Fruit fly (Drosophila melanogaster) whole organism, embryonic: ENCODE data around the gene CG7320.

ENCODE experiments used
- CG11093 ChIP-seq: fragments of 200-800 bp; sonication (Bioruptor generic); IDR thresholded peaks from 3 replicates; pipeline ENCODE4 v1.3.6; 2022; ENCODE audit warnings: missing biosample characterization, missing genetic modification characterization
- CG11504 ChIP-seq: fragments of 200-800 bp; sonication (Bioruptor generic); optimal IDR thresholded peaks from 3 replicates; lab custom pipeline; 2019; ENCODE audit warnings: missing biosample characterization, mild to moderate bottlenecking, missing genetic modification characterization, moderate library complexity
- CG14441 ChIP-seq: fragments of 200-800 bp; sonication (Bioruptor generic); IDR thresholded peaks from 2 replicates; pipeline ENCODE4 v1.3.6; 2022; ENCODE audit warnings: missing biosample characterization, missing genetic modification characterization
- CG15011 ChIP-seq: fragments of 200-800 bp; sonication (Bioruptor generic); optimal IDR thresholded peaks from 3 replicates; lab custom pipeline; 2018; ENCODE audit warnings: missing biosample characterization, mild to moderate bottlenecking, missing genetic modification characterization
- CG17361 ChIP-seq: fragments of 200-800 bp; sonication (Bioruptor generic); IDR thresholded peaks from 3 replicates; pipeline ENCODE4 v1.3.6; 2022; ENCODE audit warnings: missing biosample characterization, missing genetic modification characterization
- CG2678 ChIP-seq: fragments of 200-800 bp; sonication (Bioruptor generic); optimal IDR thresholded peaks from 3 replicates; lab custom pipeline; 2019; ENCODE audit warnings: missing biosample characterization, mild to moderate bottlenecking, missing genetic modification characterization, moderate library complexity
- CG2875 ChIP-seq: fragments of 200-800 bp; sonication (Bioruptor generic); optimal IDR thresholded peaks from 2 replicates; lab custom pipeline; 2017; ENCODE audit warnings: missing biosample characterization, mild to moderate bottlenecking, missing genetic modification characterization, missing genetic modification reagents
- CG30403 ChIP-seq: fragments of 200-800 bp; sonication (Bioruptor generic); optimal IDR thresholded peaks from 3 replicates; lab custom pipeline; 2016; ENCODE audit warnings: missing biosample characterization, missing genetic modification characterization
- CG3163 ChIP-seq: fragments of 200-800 bp; sonication (Bioruptor generic); optimal IDR thresholded peaks from 3 replicates; lab custom pipeline; 2016; ENCODE audit warnings: missing biosample characterization, missing genetic modification characterization
- CG32772 ChIP-seq: fragments of 200-800 bp; sonication (Bioruptor generic); IDR thresholded peaks from 2 replicates; pipeline ENCODE4 v1.3.6; 2022; ENCODE audit warnings: missing biosample characterization, missing genetic modification characterization
- CG42726 ChIP-seq: fragments of 200-800 bp; sonication (Bioruptor generic); IDR thresholded peaks from 2 replicates; pipeline ENCODE4 v1.3.6; 2022; ENCODE audit warnings: missing biosample characterization, missing genetic modification characterization; ENCODE audit not compliant: partially characterized antibody
- CG4360 ChIP-seq: fragments of 200-800 bp; sonication (Bioruptor generic); IDR thresholded peaks from 2 replicates; pipeline ENCODE4 v1.3.6; 2022; ENCODE audit warnings: missing biosample characterization, missing genetic modification characterization
- CG6272 ChIP-seq: fragments of 200-800 bp; sonication (Bioruptor generic); IDR thresholded peaks from 2 replicates; pipeline ENCODE4 v1.3.6; 2022; ENCODE audit warnings: missing biosample characterization, missing genetic modification characterization
- CG6813 ChIP-seq: fragments of 200-800 bp; sonication (Bioruptor generic); optimal IDR thresholded peaks from 2 replicates; lab custom pipeline; 2017; ENCODE audit warnings: missing biosample characterization, missing genetic modification characterization, mild to moderate bottlenecking, moderate library complexity, missing genetic modification reagents
- CG8290 ChIP-seq, 3 experiments: fragments of 200-800 bp; sonication (Bioruptor generic); optimal IDR thresholded peaks; 2 replicates each; lab custom pipeline; 2016 to 2019; ENCODE audit warnings: missing biosample characterization in 3 of 3, missing genetic modification characterization in 3 of 3, mild to moderate bottlenecking in 2 of 3, moderate library complexity in 1 of 3
- CG8478 ChIP-seq: fragments of >200 bp; optimal IDR thresholded peaks from 2 replicates; lab custom pipeline; 2018
- D19B ChIP-seq: fragments of 200-800 bp; sonication (Bioruptor generic); optimal IDR thresholded peaks from 2 replicates; lab custom pipeline; 2017; ENCODE audit warnings: missing biosample characterization, mild to moderate bottlenecking, missing genetic modification characterization
- Dek ChIP-seq: fragments of 200-800 bp; sonication (Bioruptor generic); optimal IDR thresholded peaks from 3 replicates; lab custom pipeline; 2019; ENCODE audit warnings: missing biosample characterization, mild to moderate bottlenecking, missing genetic modification characterization, moderate library complexity
- Dp ChIP-seq: fragments of 200-800 bp; sonication (Bioruptor generic); optimal IDR thresholded peaks from 2 replicates; lab custom pipeline; 2018; ENCODE audit warnings: missing biosample characterization, mild to moderate bottlenecking, missing genetic modification characterization, moderate library complexity
- Eip74EF ChIP-seq, 2 experiments: fragments of 200-800 bp in 1 of 2; fragments of >200 bp in 1 of 2; sonication (Bioruptor generic) in 1 of 2; optimal IDR thresholded peaks; 2 replicates each; lab custom pipeline; 2017 to 2019; ENCODE audit warnings: missing biosample characterization in 2 of 2, missing genetic modification characterization in 2 of 2, mild to moderate bottlenecking in 1 of 2, moderate library complexity in 1 of 2
- Ets65A ChIP-seq: fragments of 200-800 bp; sonication (Bioruptor generic); peaks from one replicate; lab custom pipeline; 2016; ENCODE audit warnings: missing biosample characterization, missing genetic modification characterization
- Hr51 ChIP-seq, 2 experiments: fragments of 200-800 bp; sonication (Bioruptor generic); optimal IDR thresholded peaks; 2 replicates in 1 of 2; 3 replicates in 1 of 2; lab custom pipeline; 2016 to 2018; ENCODE audit warnings: missing biosample characterization in 2 of 2, missing genetic modification characterization in 2 of 2, mild to moderate bottlenecking in 1 of 2, moderate library complexity in 1 of 2
- Med ChIP-seq: fragments of 200-800 bp; sonication (Bioruptor generic); peaks from one replicate; lab custom pipeline; 2016; ENCODE audit warnings: missing biosample characterization, missing genetic modification characterization, mild to moderate bottlenecking, inconsistent platforms, moderate library complexity
- NK7.1 ChIP-seq: fragments of 200-800 bp; sonication (Bioruptor generic); optimal IDR thresholded peaks from 3 replicates; lab custom pipeline; 2016; ENCODE audit warnings: missing biosample characterization, missing genetic modification characterization
- Oaz ChIP-seq: fragments of 200-800 bp; sonication (Bioruptor generic); IDR thresholded peaks from 2 replicates; pipeline ENCODE4 v1.3.6; 2022; ENCODE audit warnings: missing biosample characterization, missing genetic modification characterization
- Pdp1 ChIP-seq, 2 experiments: fragments of 200-800 bp; sonication (Bioruptor generic); optimal IDR thresholded peaks; 3 replicates each; lab custom pipeline; 2016; ENCODE audit warnings: missing biosample characterization in 2 of 2, missing genetic modification characterization in 2 of 2, mild to moderate bottlenecking in 1 of 2, moderate library complexity in 1 of 2
- Poxn ChIP-seq: fragments of 200-800 bp; sonication (Bioruptor generic); IDR thresholded peaks from 2 replicates; pipeline ENCODE4 v1.3.6; 2022; ENCODE audit warnings: missing biosample characterization, missing genetic modification characterization
- Sox100B ChIP-seq: fragments of 200-800 bp; sonication (Bioruptor generic); optimal IDR thresholded peaks from 3 replicates; lab custom pipeline; 2018; ENCODE audit warnings: missing biosample characterization, mild to moderate bottlenecking, missing genetic modification characterization
- Tbp ChIP-seq: fragments of >200 bp; optimal IDR thresholded peaks from 2 replicates; lab custom pipeline; 2018; ENCODE audit warnings: missing biosample characterization, missing genetic modification characterization
- bsh ChIP-seq, 2 experiments: fragments of 200-800 bp; sonication (Bioruptor generic); optimal IDR thresholded peaks; 2 replicates each; lab custom pipeline; 2017 to 2018; ENCODE audit warnings: mild to moderate bottlenecking in 2 of 2, missing biosample characterization in 2 of 2, missing genetic modification characterization in 2 of 2, moderate library complexity in 1 of 2
- btn ChIP-seq: fragments of 200-800 bp; sonication (Bioruptor generic); optimal IDR thresholded peaks from 2 replicates; lab custom pipeline; 2016; ENCODE audit warnings: missing biosample characterization, missing genetic modification characterization
- cato ChIP-seq: fragments of 200-800 bp; sonication (Bioruptor generic); optimal IDR thresholded peaks from 2 replicates; lab custom pipeline; 2016; ENCODE audit warnings: missing biosample characterization, missing genetic modification characterization, borderline replicate concordance
- chinmo ChIP-seq: fragments of 200-800 bp; sonication (Bioruptor generic); IDR thresholded peaks from 4 replicates; pipeline ENCODE4 v1.3.6; 2022; ENCODE audit warnings: missing biosample characterization, missing genetic modification characterization; ENCODE audit not compliant: partially characterized antibody
- ham ChIP-seq: fragments of 200-800 bp; sonication (Bioruptor generic); IDR thresholded peaks from 2 replicates; pipeline ENCODE4 v1.3.6; 2022; ENCODE audit warnings: missing biosample characterization, missing genetic modification characterization
- kah ChIP-seq: fragments of 200-800 bp; sonication (Bioruptor generic); optimal IDR thresholded peaks from 2 replicates; lab custom pipeline; 2018; ENCODE audit warnings: missing biosample characterization, mild to moderate bottlenecking, missing genetic modification characterization
- ken ChIP-seq: fragments of 200-800 bp; sonication (Bioruptor generic); IDR thresholded peaks from 3 replicates; pipeline ENCODE4 v1.3.6; 2022; ENCODE audit warnings: missing biosample characterization, missing genetic modification characterization
- kni ChIP-seq: fragments of 200-800 bp; sonication (Bioruptor generic); optimal IDR thresholded peaks from 3 replicates; lab custom pipeline; 2017; ENCODE audit warnings: mild to moderate bottlenecking, missing biosample characterization, missing genetic modification reagents, missing genetic modification characterization
- phol ChIP-seq: fragments of 200-800 bp; sonication (Bioruptor generic); optimal IDR thresholded peaks from 3 replicates; lab custom pipeline; 2018; ENCODE audit warnings: missing biosample characterization, mild to moderate bottlenecking, missing genetic modification characterization, moderate library complexity
- pum ChIP-seq: fragments of 200-800 bp; sonication (Bioruptor generic); optimal IDR thresholded peaks from 2 replicates; lab custom pipeline; 2016; ENCODE audit warnings: missing biosample characterization, missing genetic modification characterization
- sens ChIP-seq: fragments of 200-800 bp; sonication (Bioruptor generic); peaks from one replicate; lab custom pipeline; 2016; ENCODE audit warnings: missing biosample characterization, missing genetic modification characterization
- slbo ChIP-seq: fragments of 200-800 bp; sonication (Bioruptor generic); IDR thresholded peaks from 2 replicates; pipeline ENCODE4 v1.3.6; 2022; ENCODE audit warnings: missing biosample characterization, missing genetic modification characterization
- sob ChIP-seq: fragments of 200-800 bp; sonication (Bioruptor generic); IDR thresholded peaks from 2 replicates; pipeline ENCODE4 v1.3.6; 2022; ENCODE audit warnings: missing biosample characterization, missing genetic modification characterization
- twi ChIP-seq: fragments of 200-800 bp; optimal IDR thresholded peaks from 2 replicates; lab custom pipeline; 2019; ENCODE audit warnings: missing biosample characterization, mild to moderate bottlenecking, missing genetic modification characterization, moderate library complexity
- zen ChIP-seq: fragments of 200-800 bp; sonication (Bioruptor generic); optimal IDR thresholded peaks from 3 replicates; lab custom pipeline; 2018; ENCODE audit warnings: missing biosample characterization, mild to moderate bottlenecking, missing genetic modification characterization, moderate library complexity

The CG7320 gene

DNA sequence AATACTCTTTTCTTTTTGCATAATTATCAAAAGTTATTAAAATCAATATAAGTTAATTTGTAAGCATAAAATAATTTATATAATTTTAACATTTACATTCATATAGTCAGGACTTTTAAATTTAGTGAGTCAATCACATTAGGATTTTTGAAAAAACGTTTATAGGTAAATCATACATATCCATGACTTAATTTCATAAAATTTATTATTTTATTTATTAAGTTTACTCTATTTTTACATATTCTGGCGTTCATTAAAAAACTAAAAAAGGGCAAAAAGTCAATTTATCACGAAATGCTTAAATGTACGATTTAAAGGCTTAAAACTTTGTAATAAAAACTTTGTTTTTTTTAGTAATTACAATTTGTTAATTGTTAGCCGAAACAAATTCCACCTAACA lies 42.9 kb downstream of the CG7320 start (continued):
- TF ChIP-seq phol: peak; percentile 22

DNA sequence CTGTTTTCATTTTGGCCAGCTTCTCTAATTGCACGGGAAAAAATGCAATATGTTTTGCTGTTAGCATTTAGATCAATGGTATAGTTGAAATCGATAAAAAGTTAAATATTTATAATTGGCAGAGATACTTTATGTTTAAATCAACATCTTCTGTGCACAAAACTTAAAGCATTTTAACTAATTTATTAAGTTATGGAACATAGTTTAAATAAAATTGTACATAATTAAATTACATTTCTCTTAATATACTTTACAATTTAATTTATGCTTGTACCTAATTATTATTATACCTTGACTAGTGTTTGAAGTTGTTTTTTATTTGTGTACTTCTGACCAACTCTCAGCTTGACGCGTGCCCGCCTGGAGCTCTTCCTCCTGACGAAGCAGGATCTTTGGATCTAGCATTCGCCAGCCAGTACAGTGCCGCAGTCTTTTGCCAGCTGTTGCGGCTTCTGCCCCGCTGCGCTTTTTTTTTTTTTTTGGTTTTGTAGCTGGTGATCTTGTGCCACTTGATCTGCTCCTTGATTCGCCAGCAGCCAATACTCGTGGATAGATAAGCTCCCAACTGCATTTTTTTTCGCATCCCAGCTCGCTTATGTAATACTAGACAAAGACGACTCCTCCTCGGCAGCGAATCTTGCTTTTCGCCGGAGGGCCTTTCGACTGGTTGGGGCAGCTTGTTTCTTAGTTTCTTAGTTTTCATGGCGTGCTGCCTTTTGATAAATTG lies 43.9 kb downstream of the CG7320 start:
- TF ChIP-seq Tbp (no peak), slbo (no peak), CG6272 (GFP tag; lab: Robert Waterston, UW) (0 out of 2 replicates have a peak, but pooled peaks have one; percentile 13), CG32772 (GFP tag; lab: Robert Waterston, UW) (peak; percentile 12; the same call in 1 of the 2 replicates), sens (GFP tag; lab: Kevin White, UChicago) (peak; percentile 66), Med (GFP tag; lab: Kevin White, UChicago) (peak; percentile 16), bsh (GFP tag; optimal IDR thresholded peaks at IDR 0.05; lab: Kevin White, UChicago) (peak in 1 of 2 experiments; percentile 8), CG8290 (GFP tag; optimal IDR thresholded peaks at IDR 0.05; lab: Kevin White, UChicago) (no peak), CG8290 (tag; optimal IDR thresholded peaks at IDR 0.05; lab: Kevin White, UChicago) (no peak), Pdp1 (GFP tag; optimal IDR thresholded peaks at IDR 0.05; lab: Kevin White, UChicago) (peak in 1 of 2 experiments; percentile 26), ken (0 out of 3 replicates have a peak, but pooled peaks have one; percentile 12)

DNA sequence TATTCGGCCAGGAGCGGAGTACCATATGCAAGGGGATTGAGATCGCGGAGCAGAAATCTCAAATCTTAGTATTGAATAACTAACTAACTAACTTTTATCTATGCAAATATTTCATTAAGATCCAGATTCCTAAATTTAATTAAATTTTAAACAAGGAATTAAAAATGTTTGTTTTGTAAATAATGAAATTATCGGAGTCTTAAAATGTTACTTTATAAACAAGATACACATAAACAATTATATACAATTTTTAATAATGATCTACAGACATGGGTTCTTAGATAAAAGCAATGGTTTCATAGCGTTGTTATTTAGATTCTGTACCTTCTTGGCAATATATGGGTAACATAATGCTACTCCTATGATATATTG lies 44.4 kb downstream of the CG7320 start:
- TF ChIP-seq chinmo (GFP tag; lab: Robert Waterston, UW): no peak
- no peak for TF ChIP-seq CG30403
- TF ChIP-seq bsh (GFP tag; optimal IDR thresholded peaks at IDR 0.05; lab: Kevin White, UChicago): peak in 1 of 2 experiments; percentile 34
- TF ChIP-seq CG2678: no peak
- TF ChIP-seq CG11504: no peak
- 0 out of 3 replicates have a peak, but pooled peaks have one; percentile 27 for TF ChIP-seq CG17361 (GFP tag; lab: Robert Waterston, UW)
- no peak for TF ChIP-seq Poxn
- TF ChIP-seq D19B: no peak
- TF ChIP-seq, all 482 proteins: peak for 2

DNA sequence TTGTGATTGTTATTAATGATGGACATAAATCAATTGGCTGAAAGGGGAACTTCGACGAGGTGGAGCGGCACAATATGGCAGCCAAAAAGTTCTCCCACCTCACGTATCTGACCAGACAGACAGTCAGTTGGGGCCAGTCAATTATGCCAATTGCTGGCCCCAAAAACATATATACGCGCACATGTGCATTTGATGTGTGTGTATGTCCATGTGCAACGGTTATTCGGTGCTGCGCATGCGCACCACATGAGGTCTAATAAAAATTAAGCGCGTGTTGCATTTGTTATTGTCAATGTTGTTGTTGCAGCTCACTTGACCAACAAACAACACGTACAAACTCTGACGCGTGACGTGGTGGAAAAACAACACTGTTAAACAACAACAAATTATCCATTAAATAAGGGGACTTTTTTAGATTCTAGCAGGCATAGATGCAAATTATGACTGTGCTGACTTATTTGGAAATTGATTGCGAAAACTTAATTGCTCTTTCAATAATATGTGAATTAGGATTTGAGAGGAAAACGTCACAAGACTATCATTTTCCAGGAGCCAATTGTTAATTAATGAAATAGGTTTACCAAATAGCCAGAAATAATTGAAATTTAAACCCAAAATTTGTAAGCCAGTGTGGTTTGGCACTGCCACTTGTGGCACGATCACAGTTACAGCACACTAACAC lies 47.0 kb downstream of the CG7320 start:
- TF ChIP-seq twi (peak; percentile 55), pum (GFP tag; lab: Kevin White, UChicago) (no peak), CG42726 (GFP tag; lab: Robert Waterston, UW) (no peak), CG6813 (no peak), Hr51 (GFP tag; optimal IDR thresholded peaks at IDR 0.05; lab: Kevin White, UChicago) (no peak), CG11093 (no peak), ham (GFP tag; lab: Robert Waterston, UW) (no peak), kni (peak; percentile 44), CG8478 (lab: Kevin White, UChicago) (no peak), Oaz (GFP tag; lab: Robert Waterston, UW) (0 out of 2 replicates have a peak, but pooled peaks have one; percentile 13), btn (no peak), zen (tag; lab: Kevin White, UChicago) (no peak), sob (no peak), Sox100B (no peak), Dek (tag; lab: Kevin White, UChicago) (no peak), cato (GFP tag; lab: Kevin White, UChicago) (no peak), Dp (no peak), CG14441 (no peak), sens (GFP tag; lab: Kevin White, UChicago) (peak; percentile 27), CG2875 (no peak), CG15011 (no peak), Ets65A (GFP tag; lab: Kevin White, UChicago) (no peak), CG4360 (peak; percentile 45; the same call in 1 of the 2 replicates), NK7.1 (GFP tag; lab: Kevin White, UChicago) (no peak), Eip74EF (GFP tag; optimal IDR thresholded peaks at IDR 0.05; lab: Kevin White, UChicago) (no peak), kah (GFP tag; lab: Kevin White, UChicago) (no peak), CG3163 (GFP tag; lab: Kevin White, UChicago) (no peak)
